Worm (Caenorhabditis elegans) whole organism, early embryonic: ENCODE results near the gene dop-6.

ENCODE experiments used
- F13C5.2 ChIP-seq: sonication (generic microtip); optimal IDR thresholded peaks from 2 replicates; lab custom pipeline; 2017; ENCODE audit warnings: mild to moderate bottlenecking, missing genetic modification characterization, inconsistent platforms, missing compliant biosample characterization
- ama-1 ChIP-seq: fragments of 150-350 bp; optimal IDR thresholded peaks from 2 replicates; lab custom pipeline; 2014
- ceh-13 ChIP-seq: fragments of 200-800 bp; sonication (Bioruptor generic); optimal IDR thresholded peaks from 2 replicates; lab custom pipeline; 2018; ENCODE audit warnings: mild to moderate bottlenecking, missing genetic modification characterization, missing compliant biosample characterization
- ceh-36 ChIP-seq: sonication (generic microtip); optimal IDR thresholded peaks from 2 replicates; lab custom pipeline; 2016; ENCODE audit warnings: missing genetic modification characterization, inconsistent platforms, missing compliant biosample characterization
- hmbx-1 ChIP-seq: sonication (generic microtip); optimal IDR thresholded peaks from 2 replicates; lab custom pipeline; 2016; ENCODE audit warnings: mild to moderate bottlenecking, missing genetic modification characterization, missing compliant biosample characterization
- hnd-1 ChIP-seq: sonication (generic microtip); optimal IDR thresholded peaks from 2 replicates; lab custom pipeline; 2016; ENCODE audit warnings: missing genetic modification characterization, missing compliant biosample characterization
- scrt-1 ChIP-seq: fragments of 200-800 bp; sonication (Bioruptor generic); IDR thresholded peaks from 2 replicates; pipeline ENCODE4 v1.3.6; 2022; ENCODE audit warnings: missing genetic modification characterization, missing compliant biosample characterization
- sea-1 ChIP-seq: fragments of 200-800 bp; sonication (Bioruptor generic); conservative IDR thresholded peaks from 2 replicates; pipeline ENCODE4 v1.3.6; 2022; ENCODE audit warnings: missing genetic modification characterization, missing compliant biosample characterization
- tbx-11 ChIP-seq: fragments of 200-800 bp; sonication (Bioruptor generic); IDR thresholded peaks from 2 replicates; pipeline ENCODE4 v1.3.6; 2022; ENCODE audit warnings: missing genetic modification characterization, missing compliant biosample characterization

ce11 chrX:4295917-4296316 is 24.7 kb upstream of the dop-6 start:
- TF ChIP-seq scrt-1 = no peak
- TF ChIP-seq hnd-1 (tag; lab: Kevin White, UChicago) = no peak
- TF ChIP-seq ceh-36 (tag; lab: Kevin White, UChicago) = no peak
- TF ChIP-seq ama-1 (lab: Kevin White, UChicago) = no peak
- no peak for TF ChIP-seq ceh-13 (GFP tag; lab: Kevin White, UChicago)
- no peak for TF ChIP-seq tbx-11 (GFP tag; lab: Robert Waterston, UW)
- no peak for TF ChIP-seq F13C5.2
- no peak for TF ChIP-seq hmbx-1
- no peak for TF ChIP-seq sea-1 (GFP tag; lab: Robert Waterston, UW)
